Worm (Caenorhabditis elegans) whole organism, young adult: Measurements from ENCODE around the gene str-160.

Experiments used
- B0261.1 ChIP-seq: sonication (generic microtip); optimal IDR thresholded peaks from 2 replicates; lab custom pipeline; 2016; ENCODE audit warnings: mild to moderate bottlenecking, missing genetic modification characterization, moderate library complexity, missing compliant biosample characterization
- C17E4.6 ChIP-seq: fragments of 200-800 bp; sonication (Bioruptor generic); IDR thresholded peaks from 2 replicates; pipeline ENCODE4 v1.3.6; 2022; ENCODE audit warnings: missing genetic modification reagents, missing genetic modification characterization, missing compliant biosample characterization
- F33H1.4 ChIP-seq: fragments of 200-800 bp; sonication (Bioruptor generic); IDR thresholded peaks from 2 replicates; pipeline ENCODE4 v1.3.6; 2022; ENCODE audit warnings: missing genetic modification reagents, missing genetic modification characterization, missing compliant biosample characterization
- F37B4.10 ChIP-seq: fragments of 200-800 bp; sonication (Bioruptor generic); IDR thresholded peaks from 2 replicates; pipeline ENCODE4 v1.3.6; 2022; ENCODE audit warnings: missing genetic modification characterization, missing compliant biosample characterization
- F39B2.1 ChIP-seq: fragments of 200-800 bp; sonication (Bioruptor generic); IDR thresholded peaks from 2 replicates; pipeline ENCODE4 v1.3.6; 2022; ENCODE audit warnings: missing genetic modification reagents, missing genetic modification characterization, missing compliant biosample characterization
- F57A8.1 ChIP-seq: fragments of 200-800 bp; sonication (Bioruptor generic); optimal IDR thresholded peaks from 2 replicates; lab custom pipeline; 2018; ENCODE audit warnings: mild to moderate bottlenecking, missing genetic modification characterization, moderate library complexity, missing compliant biosample characterization
- K11D2.4 ChIP-seq: fragments of 200-800 bp; sonication (Bioruptor generic); IDR thresholded peaks from 2 replicates; pipeline ENCODE4 v1.3.6; 2022; ENCODE audit warnings: missing genetic modification reagents, missing genetic modification characterization, missing compliant biosample characterization
- Y53F4B.3 ChIP-seq: fragments of 200-800 bp; sonication (Bioruptor generic); IDR thresholded peaks from 2 replicates; pipeline ENCODE4 v1.3.6; 2022; ENCODE audit warnings: missing genetic modification reagents, missing genetic modification characterization, missing compliant biosample characterization
- Y95B8A.8 ChIP-seq: fragments of 200-800 bp; sonication (Bioruptor generic); IDR thresholded peaks from 2 replicates; pipeline ENCODE4 v1.3.6; 2022; ENCODE audit warnings: missing genetic modification reagents, missing genetic modification characterization, missing compliant biosample characterization
- aptf-3 ChIP-seq: fragments of 200-800 bp; sonication (Bioruptor generic); IDR thresholded peaks from 2 replicates; pipeline ENCODE4 v1.3.6; 2022; ENCODE audit warnings: missing genetic modification characterization, missing compliant biosample characterization
- attf-5 ChIP-seq: fragments of 200-800 bp; sonication (Bioruptor generic); optimal IDR thresholded peaks from 2 replicates; lab custom pipeline; 2018; ENCODE audit warnings: mild to moderate bottlenecking, missing genetic modification characterization, missing compliant biosample characterization
- attf-6 ChIP-seq: fragments of 200-800 bp; sonication (Bioruptor generic); IDR thresholded peaks from 2 replicates; pipeline ENCODE4 v1.3.6; 2022; ENCODE audit warnings: missing genetic modification reagents, missing genetic modification characterization, missing compliant biosample characterization
- bed-1 ChIP-seq: fragments of 200-800 bp; sonication (Bioruptor generic); IDR thresholded peaks from 2 replicates; pipeline ENCODE4 v1.3.6; 2022; ENCODE audit warnings: missing genetic modification reagents, missing genetic modification characterization, missing compliant biosample characterization
- cebp-2 ChIP-seq: fragments of 200-800 bp; sonication (Bioruptor generic); IDR thresholded peaks from 2 replicates; pipeline ENCODE4 v1.3.6; 2022; ENCODE audit warnings: missing genetic modification characterization, missing compliant biosample characterization
- ceh-100 ChIP-seq: fragments of 200-800 bp; sonication (Bioruptor generic); IDR thresholded peaks from 2 replicates; pipeline ENCODE4 v1.3.6; 2022; ENCODE audit warnings: missing genetic modification reagents, missing genetic modification characterization, missing compliant biosample characterization
- ceh-58 ChIP-seq: fragments of 200-800 bp; sonication (Bioruptor generic); IDR thresholded peaks from 2 replicates; pipeline ENCODE4 v1.3.6; 2022; ENCODE audit warnings: missing genetic modification characterization, missing compliant biosample characterization
- ceh-79 ChIP-seq: sonication (generic microtip); optimal IDR thresholded peaks from 2 replicates; lab custom pipeline; 2017; ENCODE audit warnings: mild to moderate bottlenecking, missing genetic modification characterization, missing compliant biosample characterization
- ceh-91 ChIP-seq: fragments of 200-800 bp; sonication (Bioruptor generic); IDR thresholded peaks from 2 replicates; pipeline ENCODE4 v1.3.6; 2022; ENCODE audit warnings: missing genetic modification reagents, missing genetic modification characterization, missing compliant biosample characterization
- dpff-1 ChIP-seq: sonication (generic microtip); optimal IDR thresholded peaks from 2 replicates; lab custom pipeline; 2017; ENCODE audit warnings: mild to moderate bottlenecking, missing genetic modification characterization, missing compliant biosample characterization
- dpl-1 ChIP-seq: fragments of 150-350 bp; optimal IDR thresholded peaks from 2 replicates; lab custom pipeline; 2014; ENCODE audit warnings: missing biosample characterization, missing genetic modification reagents, missing genetic modification characterization
- fkh-3 ChIP-seq: sonication (generic microtip); optimal IDR thresholded peaks from 2 replicates; lab custom pipeline; 2016; ENCODE audit warnings: mild to moderate bottlenecking, missing genetic modification characterization, missing compliant biosample characterization
- lag-1 ChIP-seq: fragments of 200-800 bp; sonication (Bioruptor generic); IDR thresholded peaks from 2 replicates; pipeline ENCODE4 v1.3.6; 2022; ENCODE audit warnings: missing genetic modification reagents, missing genetic modification characterization, missing compliant biosample characterization
- let-607 ChIP-seq, 2 experiments: fragments of 200-800 bp in 1 of 2; sonication (Bioruptor generic) in 1 of 2; sonication (generic microtip) in 1 of 2; optimal IDR thresholded peaks; 2 replicates each; lab custom pipeline; 2016 to 2018; ENCODE audit warnings: mild to moderate bottlenecking in 2 of 2, missing compliant biosample characterization in 2 of 2, missing genetic modification characterization in 2 of 2, moderate library complexity in 2 of 2, missing genotype in 1 of 2
- lsl-1 ChIP-seq: fragments of 200-800 bp; sonication (Bioruptor generic); optimal IDR thresholded peaks from 2 replicates; lab custom pipeline; 2018; ENCODE audit warnings: mild to moderate bottlenecking, missing genetic modification characterization, moderate library complexity, missing compliant biosample characterization
- madf-6 ChIP-seq: fragments of 200-800 bp; sonication (Bioruptor generic); IDR thresholded peaks from 2 replicates; pipeline ENCODE4 v1.3.6; 2022; ENCODE audit warnings: missing genetic modification reagents, missing genetic modification characterization, missing compliant biosample characterization
- madf-8 ChIP-seq: fragments of 200-800 bp; sonication (Bioruptor generic); conservative IDR thresholded peaks from 2 replicates; pipeline ENCODE4 v1.3.6; 2022; ENCODE audit warnings: missing genetic modification reagents, missing genetic modification characterization, missing compliant biosample characterization
- nfya-1 ChIP-seq: sonication (generic microtip); optimal IDR thresholded peaks from 2 replicates; lab custom pipeline; 2017; ENCODE audit warnings: antibody characterized with exemption, missing compliant biosample characterization, missing genetic modification characterization, borderline replicate concordance; ENCODE audit not compliant: insufficient read depth
- nfya-2 ChIP-seq: fragments of 200-800 bp; sonication (Bioruptor generic); IDR thresholded peaks from 2 replicates; pipeline ENCODE4 v1.3.6; 2022; ENCODE audit warnings: missing genetic modification reagents, missing genetic modification characterization, missing compliant biosample characterization
- sea-2 ChIP-seq: fragments of 200-800 bp; sonication (Bioruptor generic); IDR thresholded peaks from 2 replicates; pipeline ENCODE4 v1.3.6; 2022; ENCODE audit warnings: missing genetic modification characterization, missing compliant biosample characterization
- tbp1 ChIP-seq: fragments of 200-800 bp; sonication (Bioruptor generic); optimal IDR thresholded peaks from 2 replicates; lab custom pipeline; 2018; ENCODE audit warnings: mild to moderate bottlenecking, missing genetic modification characterization, missing compliant biosample characterization
- tlf-1 ChIP-seq: fragments of 200-800 bp; sonication (Bioruptor generic); optimal IDR thresholded peaks from 2 replicates; lab custom pipeline; 2018; ENCODE audit warnings: mild to moderate bottlenecking, missing genetic modification characterization, missing compliant biosample characterization
- xnd-1 ChIP-seq: sonication (generic microtip); optimal IDR thresholded peaks from 2 replicates; lab custom pipeline; 2016; ENCODE audit warnings: missing genotype, missing genetic modification reagents, missing genetic modification characterization, missing compliant biosample characterization
- ztf-25 ChIP-seq: fragments of 200-800 bp; sonication (Bioruptor generic); IDR thresholded peaks from 2 replicates; pipeline ENCODE4 v1.3.6; 2022; ENCODE audit warnings: missing genetic modification reagents, missing genetic modification characterization, missing compliant biosample characterization
- ztf-6 ChIP-seq: fragments of 200-800 bp; sonication (Bioruptor generic); IDR thresholded peaks from 2 replicates; pipeline ENCODE4 v1.3.6; 2022; ENCODE audit warnings: missing genetic modification reagents, missing genetic modification characterization, missing compliant biosample characterization

str-160 gene

DNA sequence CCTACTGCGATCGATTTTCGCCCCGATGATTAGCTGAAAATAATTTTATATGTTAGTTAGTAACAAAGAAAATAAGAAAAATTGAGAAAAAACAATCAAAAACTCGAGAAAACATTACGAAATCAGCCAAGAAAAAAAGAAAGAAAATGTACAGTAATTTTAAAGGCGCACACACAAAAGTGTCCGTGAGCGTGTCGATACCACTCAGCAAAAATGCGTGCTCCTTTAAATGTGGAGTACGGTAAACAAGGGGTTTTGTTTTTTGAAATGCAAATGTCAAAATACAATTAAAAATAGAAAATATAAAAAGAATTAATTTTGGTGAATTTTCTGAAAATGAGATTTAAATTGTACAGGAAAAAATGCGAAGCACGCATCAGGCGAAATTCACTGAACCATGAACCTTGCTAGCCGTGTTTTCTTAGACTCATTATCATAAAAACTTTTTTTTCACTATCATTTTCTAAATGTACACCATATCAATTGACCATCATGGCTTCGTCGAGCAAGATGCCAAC lies 33.0 kb upstream of the str-160 start, which contains the start of gene srw-90:
Gene srw-90 (plus strand): TSS at position 468 of the 518 bp plus-strand sequence.
- TF ChIP-seq xnd-1 (tag; lab: Kevin White, UChicago) (peak; percentile 45), fkh-3 (tag; lab: Kevin White, UChicago) (no peak), F33H1.4 (peak; percentile 73), madf-6 (GFP tag; lab: Robert Waterston, UW) (peak; percentile 72), lsl-1 (GFP tag; lab: Kevin White, UChicago) (peak; percentile 85), madf-8 (GFP tag; lab: Robert Waterston, UW) (no peak; the same call in 1 of the 2 replicates)

DNA sequence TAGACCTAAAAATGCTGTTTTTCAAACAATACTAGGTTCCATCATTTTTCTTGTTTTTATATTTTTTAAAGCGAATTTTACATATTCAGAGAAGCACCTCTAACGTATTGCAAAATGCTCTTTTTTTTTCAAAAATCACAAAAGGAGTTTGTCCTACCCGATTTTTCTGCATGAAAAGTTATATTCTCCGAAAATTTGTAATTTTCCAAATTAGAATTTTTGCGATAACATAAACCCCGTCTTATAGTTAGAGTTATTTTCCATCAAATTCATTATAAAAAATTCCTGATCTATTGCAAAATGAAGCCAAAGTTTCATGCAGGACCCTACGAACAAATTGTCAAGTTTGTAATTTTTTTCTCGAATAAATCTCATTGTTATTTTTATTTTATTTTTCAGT lies 26.2 kb upstream of the str-160 start, which contains the start of gene srw-99:
Gene srw-99 (plus strand): TSS at position 301 of the 400 bp plus-strand sequence.
- no peak for TF ChIP-seq fkh-3 (tag; lab: Kevin White, UChicago)
- no peak for TF ChIP-seq Y53F4B.3
- TF ChIP-seq let-607 (tag; optimal IDR thresholded peaks at IDR 0.05; lab: Kevin White, UChicago), result no peak
- no peak for TF ChIP-seq attf-5 (GFP tag; lab: Kevin White, UChicago)
- TF ChIP-seq nfya-1 (tag; lab: Kevin White, UChicago), result no peak
- no peak for TF ChIP-seq dpl-1
- no peak for TF ChIP-seq tlf-1 (GFP tag; lab: Kevin White, UChicago)
- TF ChIP-seq ceh-100 (GFP tag; lab: Robert Waterston, UW), result no peak
- no peak for TF ChIP-seq dpff-1 (tag; lab: Kevin White, UChicago)
- no peak for TF ChIP-seq ztf-25 (GFP tag; lab: Robert Waterston, UW)

DNA sequence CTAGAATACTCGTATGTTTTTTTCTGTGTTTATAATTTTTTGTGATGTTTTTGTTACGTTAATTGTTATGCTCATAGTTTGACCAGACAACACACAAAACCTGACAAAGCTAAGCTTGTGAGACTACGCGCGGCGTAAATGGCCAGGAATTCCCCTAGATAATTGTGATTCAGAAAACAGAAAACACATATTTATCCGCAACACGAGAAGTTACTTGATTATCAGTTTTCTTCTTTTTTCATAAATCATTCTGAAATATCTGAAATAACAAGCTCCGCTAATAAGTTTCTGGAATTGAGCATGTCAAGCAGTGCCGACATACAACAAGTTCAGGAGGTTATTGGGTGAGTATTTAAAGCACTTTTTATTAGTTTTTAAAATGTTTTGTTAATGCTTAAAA lies 23.8 kb upstream of the str-160 start, which contains the start of gene srw-100:
Gene srw-100 (plus strand): TSS at position 301 of the 400 bp plus-strand sequence.
- TF ChIP-seq F57A8.1 (GFP tag; lab: Kevin White, UChicago) (no peak), attf-5 (GFP tag; lab: Kevin White, UChicago) (no peak), lag-1 (no peak), aptf-3 (GFP tag; lab: Robert Waterston, UW) (no peak), B0261.1 (tag; lab: Kevin White, UChicago) (no peak), F39B2.1 (GFP tag; lab: Robert Waterston, UW) (no peak), attf-6 (GFP tag; lab: Robert Waterston, UW) (no peak), F33H1.4 (no peak), tbp1 (no peak), ceh-79 (tag; lab: Kevin White, UChicago) (no peak)
- TF ChIP-seq, all 124 proteins: peak for 0

DNA sequence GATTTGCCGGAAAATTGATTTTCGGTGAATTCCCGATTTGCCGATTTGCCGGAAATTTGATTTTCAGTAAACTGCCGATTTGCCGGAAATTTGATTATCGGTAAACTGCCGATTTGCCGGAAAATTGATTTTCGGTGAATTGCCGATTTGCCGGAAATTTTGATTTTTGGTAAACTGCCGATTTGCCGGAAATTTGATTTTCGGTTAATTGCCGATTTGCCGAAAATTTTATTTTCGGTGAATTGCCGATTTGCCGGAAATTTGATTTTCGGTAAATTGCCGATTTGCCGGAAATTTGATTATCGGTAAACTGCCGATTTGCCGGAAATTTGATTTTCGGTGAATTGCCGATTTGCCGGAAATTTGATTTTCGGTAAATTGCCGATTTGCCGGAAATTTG lies 22.2 kb upstream of the str-160 start:
- peak; percentile 34; the same call in 1 of the 2 replicates for TF ChIP-seq C17E4.6
- TF ChIP-seq, all 124 proteins: peak for 1; not testable (repeated sequence) for 123

DNA sequence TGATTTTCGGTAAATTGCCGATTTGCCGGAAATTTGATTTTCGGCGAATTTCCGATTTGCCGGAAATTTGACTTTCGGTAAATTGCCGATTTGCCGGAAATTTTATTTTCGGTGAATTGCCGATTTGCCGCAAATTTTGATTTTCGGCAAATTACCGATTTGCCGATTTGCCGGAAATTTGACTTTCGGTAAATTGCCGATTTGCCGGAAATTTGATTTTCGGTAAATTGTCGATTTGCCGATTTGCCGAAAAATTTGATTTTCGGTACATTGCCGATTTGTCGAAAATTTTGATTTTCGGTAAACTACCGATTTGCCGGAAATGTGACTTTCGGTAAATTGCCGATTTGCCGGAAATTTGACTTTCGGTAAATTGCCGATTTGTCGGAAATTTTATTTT lies 20.9 kb upstream of the str-160 start:
- TF ChIP-seq ztf-6 (GFP tag; lab: Robert Waterston, UW), result peak; percentile 8; the same call in 1 of the 2 replicates
- peak; percentile 64 for TF ChIP-seq K11D2.4 (GFP tag; lab: Robert Waterston, UW)
- TF ChIP-seq aptf-3 (GFP tag; lab: Robert Waterston, UW), result 0 out of 2 replicates have a peak, but pooled peaks have one; percentile 21
- peak; percentile 28; the same call in 1 of the 2 replicates for TF ChIP-seq ceh-91 (GFP tag; lab: Robert Waterston, UW)
- 0 out of 2 replicates have a peak, but pooled peaks have one; percentile 72 for TF ChIP-seq nfya-2 (GFP tag; lab: Robert Waterston, UW)
- peak; percentile 75 for TF ChIP-seq Y95B8A.8 (GFP tag; lab: Robert Waterston, UW)
- peak; percentile 77; the same call in 1 of the 2 replicates for TF ChIP-seq sea-2 (GFP tag; lab: Robert Waterston, UW)
- 0 out of 2 replicates have a peak, but pooled peaks have one; percentile 31 for TF ChIP-seq ztf-25 (GFP tag; lab: Robert Waterston, UW)
- TF ChIP-seq ceh-58, result peak; percentile 77; the same call in 1 of the 2 replicates
- TF ChIP-seq F37B4.10 (GFP tag; lab: Robert Waterston, UW), result 0 out of 2 replicates have a peak, but pooled peaks have one; percentile 92
- TF ChIP-seq bed-1 (GFP tag; lab: Robert Waterston, UW), result 0 out of 2 replicates have a peak, but pooled peaks have one; percentile 73
- TF ChIP-seq cebp-2 (GFP tag; lab: Robert Waterston, UW), result peak; percentile 37; the same call in 1 of the 2 replicates
- peak; percentile 63; the same call in 1 of the 2 replicates for TF ChIP-seq lag-1
